Fruit fly (Drosophila melanogaster): ENCODE data around the gene CG43057.

Gene CG43057

dm6 chr2L:8232389-8232788 lies 11.4 kb downstream of the CG43057 start (continued):
- TF ChIP-seq CG6254 (GFP tag; optimal IDR thresholded peaks at IDR 0.05) (no peak), CG1603 (tag; optimal IDR thresholded peaks at IDR 0.05) (peak; percentile 32), CG2678 (tag; optimal IDR thresholded peaks at IDR 0.05) (peak; percentile 14), Poxn (GFP tag; IDR thresholded peaks at IDR 0.05) (no peak), CG10267 (tag; optimal IDR thresholded peaks at IDR 0.05) (peak; percentile 6), nerfin-1 (tag; optimal IDR thresholded peaks at IDR 0.05) (no peak), ken (GFP tag; IDR thresholded peaks at IDR 0.05) (0 out of 3 replicates have a peak, but pooled peaks have one; percentile 36), kah (GFP tag; optimal IDR thresholded peaks at IDR 0.05) (no peak), sqz (GFP tag; optimal IDR thresholded peaks at IDR 0.05) (no peak), CG30431 (GFP tag; optimal IDR thresholded peaks at IDR 0.05) (no peak)

- TF ChIP-seq nau (GFP tag; optimal IDR thresholded peaks at IDR 0.05), result no peak
- peak; percentile 15 for TF ChIP-seq gem (tag; optimal IDR thresholded peaks at IDR 0.05)
- peak; percentile 4 for TF ChIP-seq phol (tag; optimal IDR thresholded peaks at IDR 0.05)
- TF ChIP-seq Blimp-1 (GFP tag; optimal IDR thresholded peaks at IDR 0.05), result peak; percentile 7
- TF ChIP-seq CG12299 (tag; optimal IDR thresholded peaks at IDR 0.05), result no peak
- TF ChIP-seq CG4617 (GFP tag; optimal IDR thresholded peaks at IDR 0.05; ENCODE audit: borderline replicate concordance), result no peak
Observed at dm6 chr2L:8230255-8230654, 13.5 kb downstream of the CG43057 start.

dm6 chr2L:8229628-8230027 lies 14.2 kb downstream of the CG43057 start:
- TF ChIP-seq CG17186 (GFP tag; optimal IDR thresholded peaks at IDR 0.05) (no peak), CG9215 (GFP tag; IDR thresholded peaks at IDR 0.05) (no peak), CG10654 (GFP tag; optimal IDR thresholded peaks at IDR 0.05) (no peak), CG4328 (GFP tag; optimal IDR thresholded peaks at IDR 0.05) (no peak), Sox102F (GFP tag; optimal IDR thresholded peaks at IDR 0.05) (peak; percentile 33), D19A (tag; optimal IDR thresholded peaks at IDR 0.05) (no peak), CG32532 (GFP tag; IDR thresholded peaks at IDR 0.05) (peak; percentile 46; the same call in 1 of the 2 replicates), az2 (GFP tag; optimal IDR thresholded peaks at IDR 0.05) (no peak), caup (GFP tag; optimal IDR thresholded peaks at IDR 0.05; ENCODE audit: severe bottlenecking) (no peak), gro (GFP tag; optimal IDR thresholded peaks at IDR 0.05) (no peak), CG13424 (tag; optimal IDR thresholded peaks at IDR 0.05) (no peak), Ptx1 (GFP tag; IDR thresholded peaks at IDR 0.05) (peak; percentile 64), CG17328 (GFP tag; IDR thresholded peaks at IDR 0.05) (peak; percentile 62; the same call in 1 of the 2 replicates), her (GFP tag; optimal IDR thresholded peaks at IDR 0.05) (peak; percentile 4), seq (GFP tag; IDR thresholded peaks at IDR 0.05) (no peak), Nf-YB (GFP tag; optimal IDR thresholded peaks at IDR 0.05) (no peak), lmd (GFP tag; IDR thresholded peaks at IDR 0.05) (peak; percentile 52; the same call in 1 of the 2 replicates), tll (GFP tag; optimal IDR thresholded peaks at IDR 0.05) (no peak), CG15011 (GFP tag; optimal IDR thresholded peaks at IDR 0.05) (no peak), nom (GFP tag; optimal IDR thresholded peaks at IDR 0.05) (peak; percentile 11), ATbp (GFP tag; optimal IDR thresholded peaks at IDR 0.05) (no peak), HLH3B (GFP tag; IDR thresholded peaks at IDR 0.05) (peak; percentile 57; the same call in 1 of the 2 replicates), sob (GFP tag; IDR thresholded peaks at IDR 0.05) (peak; percentile 28; the same call in 1 of the 2 replicates), HmgZ (tag; optimal IDR thresholded peaks at IDR 0.05) (no peak), D (optimal IDR thresholded peaks at IDR 0.05) (no peak), D (GFP tag; optimal IDR thresholded peaks at IDR 0.05) (no peak), CG32772 (GFP tag; IDR thresholded peaks at IDR 0.05) (no peak), CG17912 (GFP tag; optimal IDR thresholded peaks at IDR 0.05) (no peak), grn (GFP tag; optimal IDR thresholded peaks at IDR 0.05) (no peak), CG3065 (GFP tag; optimal IDR thresholded peaks at IDR 0.05) (no peak), prd (optimal IDR thresholded peaks at IDR 0.05) (no peak), prd (GFP tag; IDR thresholded peaks at IDR 0.05) (peak; percentile 73), CG7928 (GFP tag; optimal IDR thresholded peaks at IDR 0.05) (no peak)

Data from whole organism, embryonic.